Worm (Caenorhabditis elegans): ENCODE data around the gene T28C12.2.

- TF ChIP-seq Y55F3AM.14 (GFP tag; optimal IDR thresholded peaks at IDR 0.05): no peak
- TF ChIP-seq dmd-4 (tag; optimal IDR thresholded peaks at IDR 0.05): no peak
- TF ChIP-seq ama-1 (optimal IDR thresholded peaks at IDR 0.05): no peak
These were observed 30.5 kb downstream of the T28C12.2 start for ce11 chrV:6359522-6359921.

All from whole organism, L2 larva.